Fruit fly (Drosophila melanogaster): ENCODE results near the gene CG5895.

The CG5895 gene

dm6 chr3L:16045831-16046336, 10.6 kb downstream of the CG5895 start (continued):
- TF ChIP-seq CG7963 (GFP tag; IDR thresholded peaks at IDR 0.05; ENCODE audit: partially characterized antibody) (no peak), mld (GFP tag; IDR thresholded peaks at IDR 0.05; ENCODE audit: partially characterized antibody) (no peak), kay (GFP tag; optimal IDR thresholded peaks at IDR 0.05) (peak; percentile 62), unpg (GFP tag; optimal IDR thresholded peaks at IDR 0.05) (peak; percentile 97), grn (GFP tag; optimal IDR thresholded peaks at IDR 0.05) (no peak), en (GFP tag; optimal IDR thresholded peaks at IDR 0.05) (peak; percentile 84), Meics (GFP tag; optimal IDR thresholded peaks at IDR 0.05) (peak; percentile 93), CG12155 (GFP tag; optimal IDR thresholded peaks at IDR 0.05) (peak; percentile 93), PHDP (tag; optimal IDR thresholded peaks at IDR 0.05) (peak; percentile 97), Nf-YB (GFP tag; optimal IDR thresholded peaks at IDR 0.05) (peak; percentile 83), H2.0 (GFP tag; IDR thresholded peaks at IDR 0.05) (peak; percentile 86), lov (optimal IDR thresholded peaks at IDR 0.05) (no peak), lov (GFP tag; IDR thresholded peaks at IDR 0.05) (peak; percentile 89), CG4854 (GFP tag; optimal IDR thresholded peaks at IDR 0.05) (peak; percentile 79), CG14667 (GFP tag; IDR thresholded peaks at IDR 0.05) (peak; percentile 86), wek (GFP tag; optimal IDR thresholded peaks at IDR 0.05) (peak; percentile 75), CG13123 (GFP tag; optimal IDR thresholded peaks at IDR 0.05) (peak; percentile 80), Adf1 (GFP tag; IDR thresholded peaks at IDR 0.05) (peak; percentile 70), da (GFP tag; optimal IDR thresholded peaks at IDR 0.05) (peak; percentile 34), CG9797 (GFP tag; optimal IDR thresholded peaks at IDR 0.05) (peak; percentile 6), ttk (GFP tag; IDR thresholded peaks at IDR 0.05) (peak; percentile 85), HmgZ (tag; optimal IDR thresholded peaks at IDR 0.05) (peak; percentile 95), nom (GFP tag; optimal IDR thresholded peaks at IDR 0.05) (peak; percentile 89), CG18619 (GFP tag; optimal IDR thresholded peaks at IDR 0.05) (peak; percentile 88), CTCF (GFP tag; optimal IDR thresholded peaks at IDR 0.05) (peak; percentile 39), Tbp (GFP tag; optimal IDR thresholded peaks at IDR 0.05) (no peak), Sox102F (GFP tag; optimal IDR thresholded peaks at IDR 0.05) (peak; percentile 96), CG10274 (GFP tag; optimal IDR thresholded peaks at IDR 0.05) (peak; percentile 54), CG8281 (tag; optimal IDR thresholded peaks at IDR 0.05) (peak; percentile 80), Hmr (GFP tag; optimal IDR thresholded peaks at IDR 0.05) (peak; percentile 94), CG7271 (tag; optimal IDR thresholded peaks at IDR 0.05) (peak; percentile 94), CG7928 (GFP tag; optimal IDR thresholded peaks at IDR 0.05) (peak; percentile 61), Sry-β (GFP tag; optimal IDR thresholded peaks at IDR 0.05) (peak; percentile 46), CG7556 (GFP tag; optimal IDR thresholded peaks at IDR 0.05) (peak; percentile 89), CG18262 (tag; optimal IDR thresholded peaks at IDR 0.05) (peak; percentile 95), cas (GFP tag; IDR thresholded peaks at IDR 0.05) (peak; percentile 69), E2f1 (GFP tag; IDR thresholded peaks at IDR 0.05) (peak; percentile 94), CG14441 (GFP tag; IDR thresholded peaks at IDR 0.05) (peak; percentile 90), CG11456 (GFP tag; IDR thresholded peaks at IDR 0.05) (peak; percentile 82), CG9876 (GFP tag; optimal IDR thresholded peaks at IDR 0.05) (peak; percentile 66), CG1529 (GFP tag; optimal IDR thresholded peaks at IDR 0.05) (peak; percentile 89), NC2α (GFP tag; optimal IDR thresholded peaks at IDR 0.05) (peak; percentile 70), pnt (GFP tag; optimal IDR thresholded peaks at IDR 0.05) (peak; percentile 78), HmgD (GFP tag; optimal IDR thresholded peaks at IDR 0.05) (peak; percentile 53), Kr (GFP tag; optimal IDR thresholded peaks at IDR 0.05) (no peak), B-H2 (GFP tag; optimal IDR thresholded peaks at IDR 0.05) (peak; percentile 94), fd96Cb (tag; optimal IDR thresholded peaks at IDR 0.05) (peak; percentile 92), bab2 (GFP tag; optimal IDR thresholded peaks at IDR 0.05) (peak; percentile 84), ato (GFP tag; IDR thresholded peaks at IDR 0.05; ENCODE audit: partially characterized antibody) (no peak), CG6654 (GFP tag; optimal IDR thresholded peaks at IDR 0.05) (peak; percentile 69), CG7786 (GFP tag; optimal IDR thresholded peaks at IDR 0.05) (peak; percentile 91)
